Fruit fly (Drosophila melanogaster) whole organism, embryonic: ENCODE data around the gene heix.
A peak's percentile ranks its signal among the peaks of the same experiment; 100 is the strongest.

Experiments used
- Asciz ChIP-seq: fragments of 200-800 bp; sonication (Bioruptor generic); optimal IDR thresholded peaks from 2 replicates; lab custom pipeline; 2017; ENCODE audit warnings: missing biosample characterization, mild to moderate bottlenecking, missing genetic modification characterization, missing genetic modification reagents
- Atf3 ChIP-seq: fragments of 200-800 bp; sonication (Bioruptor generic); optimal IDR thresholded peaks from 3 replicates; lab custom pipeline; 2016; ENCODE audit warnings: missing biosample characterization, missing genetic modification characterization
- C15 ChIP-seq: fragments of 200-800 bp; sonication (Bioruptor generic); IDR thresholded peaks from 3 replicates; pipeline ENCODE4 v1.3.6; 2022; ENCODE audit warnings: missing biosample characterization, missing genetic modification characterization
- CG12769 ChIP-seq: fragments of 200-800 bp; sonication (Bioruptor generic); optimal IDR thresholded peaks from 2 replicates; lab custom pipeline; 2019; ENCODE audit warnings: missing biosample characterization, mild to moderate bottlenecking, missing genetic modification characterization, moderate library complexity
- CG12942 ChIP-seq: fragments of 200-800 bp; sonication (Bioruptor generic); optimal IDR thresholded peaks from 3 replicates; lab custom pipeline; 2016; ENCODE audit warnings: missing biosample characterization, missing genetic modification characterization
- CG1529 ChIP-seq: fragments of 200-800 bp; sonication (Bioruptor generic); optimal IDR thresholded peaks from 3 replicates; lab custom pipeline; 2018; ENCODE audit warnings: missing biosample characterization, missing genetic modification characterization
- CG2889 ChIP-seq: fragments of 200-800 bp; sonication (Bioruptor generic); IDR thresholded peaks from 3 replicates; pipeline ENCODE4 v1.3.6; 2022; ENCODE audit warnings: missing biosample characterization, missing genetic modification characterization
- CG32772 ChIP-seq: fragments of 200-800 bp; sonication (Bioruptor generic); IDR thresholded peaks from 2 replicates; pipeline ENCODE4 v1.3.6; 2022; ENCODE audit warnings: missing biosample characterization, missing genetic modification characterization
- CG3407 ChIP-seq: fragments of 200-800 bp; sonication (Bioruptor generic); optimal IDR thresholded peaks from 2 replicates; lab custom pipeline; 2018; ENCODE audit warnings: missing biosample characterization, mild to moderate bottlenecking, missing genetic modification characterization
- CG6791 ChIP-seq: fragments of 200-800 bp; sonication (Bioruptor generic); IDR thresholded peaks from 3 replicates; pipeline ENCODE4 v1.3.6; 2022; ENCODE audit warnings: missing biosample characterization, missing genetic modification characterization; ENCODE audit not compliant: partially characterized antibody
- CG7372 ChIP-seq: fragments of 200-800 bp; sonication (Bioruptor generic); IDR thresholded peaks from 2 replicates; pipeline ENCODE4 v1.3.6; 2022; ENCODE audit warnings: missing biosample characterization, missing genetic modification characterization
- Dfd ChIP-seq, 2 experiments: fragments of >200 bp; optimal IDR thresholded peaks; 2 replicates each; lab custom pipeline; 2017; ENCODE audit warnings: missing biosample characterization in 2 of 2, missing genetic modification characterization in 2 of 2
- Dp ChIP-seq: fragments of 200-800 bp; sonication (Bioruptor generic); optimal IDR thresholded peaks from 2 replicates; lab custom pipeline; 2018; ENCODE audit warnings: missing biosample characterization, mild to moderate bottlenecking, missing genetic modification characterization, moderate library complexity
- Ets97D ChIP-seq: fragments of 200-800 bp; sonication (Bioruptor generic); optimal IDR thresholded peaks from 3 replicates; lab custom pipeline; 2016; ENCODE audit warnings: missing biosample characterization, missing genetic modification characterization
- Fer3 ChIP-seq: fragments of 200-800 bp; sonication (Bioruptor generic); optimal IDR thresholded peaks from 2 replicates; lab custom pipeline; 2018; ENCODE audit warnings: missing biosample characterization, mild to moderate bottlenecking, missing genetic modification characterization, moderate library complexity
- Gug ChIP-seq: fragments of 200-800 bp; sonication (Bioruptor generic); IDR thresholded peaks from 4 replicates; pipeline ENCODE4 v1.3.6; 2022; ENCODE audit warnings: missing biosample characterization, missing genetic modification characterization
- MBD-R2 ChIP-seq: fragments of 200-800 bp; sonication (Bioruptor generic); IDR thresholded peaks from 2 replicates; pipeline ENCODE4 v1.3.6; 2022; ENCODE audit warnings: missing biosample characterization, missing genetic modification characterization
- NFAT ChIP-seq: fragments of 200-800 bp; sonication (Bioruptor generic); IDR thresholded peaks from 2 replicates; pipeline ENCODE4 v1.3.6; 2022; ENCODE audit warnings: missing biosample characterization, missing genetic modification characterization
- Nf-YA ChIP-seq: fragments of 200-800 bp; sonication (Bioruptor generic); IDR thresholded peaks from 2 replicates; pipeline ENCODE4 v1.3.6; 2022; ENCODE audit warnings: missing biosample characterization, missing genetic modification characterization
- NfI ChIP-seq: fragments of 200-800 bp; sonication (Bioruptor generic); optimal IDR thresholded peaks from 3 replicates; lab custom pipeline; 2018; ENCODE audit warnings: missing biosample characterization, mild to moderate bottlenecking, missing genetic modification characterization, moderate library complexity
- Pdp1 ChIP-seq, 2 experiments: fragments of 200-800 bp; sonication (Bioruptor generic); optimal IDR thresholded peaks; 3 replicates each; lab custom pipeline; 2016; ENCODE audit warnings: missing biosample characterization in 2 of 2, missing genetic modification characterization in 2 of 2, mild to moderate bottlenecking in 1 of 2, moderate library complexity in 1 of 2
- Ptx1 ChIP-seq: fragments of 200-800 bp; sonication (Bioruptor generic); IDR thresholded peaks from 2 replicates; pipeline ENCODE4 v1.3.6; 2022; ENCODE audit warnings: missing biosample characterization, missing genetic modification characterization
- Side ChIP-seq: fragments of 200-800 bp; sonication (Bioruptor generic); optimal IDR thresholded peaks from 2 replicates; lab custom pipeline; 2016; ENCODE audit warnings: missing biosample characterization, missing genetic modification characterization
- Stat92E ChIP-seq, 3 experiments: fragments of >200 bp in 2 of 3; fragments of 200-800 bp in 1 of 3; sonication (Bioruptor generic) in 1 of 3; optimal IDR thresholded peaks; 2 replicates each; lab custom pipeline; 2017 to 2019; ENCODE audit warnings: missing biosample characterization in 3 of 3, missing genetic modification characterization in 3 of 3, mild to moderate bottlenecking in 1 of 3, moderate library complexity in 1 of 3
- TFAM ChIP-seq: fragments of 200-800 bp; sonication (Bioruptor generic); optimal IDR thresholded peaks from 2 replicates; lab custom pipeline; 2017; ENCODE audit warnings: missing biosample characterization, missing genetic modification characterization, inconsistent platforms
- Taf1 ChIP-seq: fragments of 200-800 bp; sonication (Bioruptor generic); IDR thresholded peaks from 2 replicates; pipeline ENCODE4 v1.3.6; 2022; ENCODE audit warnings: missing biosample characterization, missing genetic modification characterization
- Tbp ChIP-seq: fragments of >200 bp; optimal IDR thresholded peaks from 2 replicates; lab custom pipeline; 2018; ENCODE audit warnings: missing biosample characterization, missing genetic modification characterization
- Usf ChIP-seq: fragments of 200-800 bp; sonication (Bioruptor generic); optimal IDR thresholded peaks from 2 replicates; lab custom pipeline; 2017; ENCODE audit warnings: missing genotype, missing biosample characterization, missing genetic modification characterization
- Xrp1 ChIP-seq: fragments of 200-800 bp; sonication (Bioruptor generic); IDR thresholded peaks from 2 replicates; pipeline ENCODE4 v1.3.6; 2022; ENCODE audit warnings: missing biosample characterization, missing genetic modification characterization
- ash1 ChIP-seq: fragments of 200-800 bp; sonication (Bioruptor generic); optimal IDR thresholded peaks from 2 replicates; lab custom pipeline; 2018; ENCODE audit warnings: missing biosample characterization, mild to moderate bottlenecking, missing genetic modification characterization
- az2 ChIP-seq: fragments of 200-800 bp; sonication (Bioruptor generic); optimal IDR thresholded peaks from 3 replicates; lab custom pipeline; 2016; ENCODE audit warnings: missing biosample characterization, missing genetic modification characterization
- cg ChIP-seq: fragments of 200-800 bp; sonication (Bioruptor generic); optimal IDR thresholded peaks from 3 replicates; lab custom pipeline; 2019; ENCODE audit warnings: missing biosample characterization, mild to moderate bottlenecking, missing genetic modification characterization, moderate library complexity
- disco-r ChIP-seq: fragments of 200-800 bp; sonication (Bioruptor generic); optimal IDR thresholded peaks from 2 replicates; lab custom pipeline; 2016; ENCODE audit warnings: missing biosample characterization, missing genetic modification characterization
- dpn ChIP-seq, 2 experiments: fragments of 200-800 bp; sonication (Bioruptor generic); optimal IDR thresholded peaks; 3 replicates each; lab custom pipeline; 2016; ENCODE audit warnings: missing biosample characterization in 2 of 2, missing genetic modification characterization in 2 of 2
- esg ChIP-seq: fragments of 200-800 bp; sonication (Bioruptor generic); conservative IDR thresholded peaks from 2 replicates; pipeline ENCODE4 v1.3.6; 2022; ENCODE audit warnings: missing biosample characterization, missing genetic modification characterization
- gce ChIP-seq: fragments of 200-800 bp; sonication (Bioruptor generic); IDR thresholded peaks from 3 replicates; pipeline ENCODE4 v1.3.6; 2022; ENCODE audit warnings: missing biosample characterization, missing genetic modification characterization
- kni ChIP-seq: fragments of 200-800 bp; sonication (Bioruptor generic); optimal IDR thresholded peaks from 3 replicates; lab custom pipeline; 2017; ENCODE audit warnings: mild to moderate bottlenecking, missing biosample characterization, missing genetic modification reagents, missing genetic modification characterization
- maf-S ChIP-seq: fragments of 200-800 bp; sonication (Bioruptor generic); optimal IDR thresholded peaks from 2 replicates; lab custom pipeline; 2016; ENCODE audit warnings: missing biosample characterization, missing genetic modification characterization
- nau ChIP-seq: fragments of 200-800 bp; sonication (Bioruptor generic); optimal IDR thresholded peaks from 3 replicates; lab custom pipeline; 2017; ENCODE audit warnings: missing biosample characterization, mild to moderate bottlenecking, missing genetic modification characterization, missing genetic modification reagents
- nerfin-2 ChIP-seq: fragments of 200-800 bp; sonication (Bioruptor generic); IDR thresholded peaks from 2 replicates; pipeline ENCODE4 v1.3.6; 2022; ENCODE audit warnings: missing biosample characterization, missing genetic modification characterization; ENCODE audit not compliant: partially characterized antibody
- peb ChIP-seq: fragments of 200-800 bp; sonication (Bioruptor generic); IDR thresholded peaks from 2 replicates; pipeline ENCODE4 v1.3.6; 2022; ENCODE audit warnings: missing biosample characterization, missing genetic modification characterization
- pita ChIP-seq: fragments of 200-800 bp; sonication (Bioruptor generic); optimal IDR thresholded peaks from 2 replicates; lab custom pipeline; 2017; ENCODE audit warnings: missing biosample characterization, mild to moderate bottlenecking, missing genetic modification characterization
- psq ChIP-seq: fragments of 200-800 bp; sonication (Bioruptor generic); optimal IDR thresholded peaks from 2 replicates; lab custom pipeline; 2017; ENCODE audit warnings: missing biosample characterization, missing genetic modification characterization
- sim ChIP-seq: fragments of 200-800 bp; sonication (Bioruptor generic); IDR thresholded peaks from 2 replicates; pipeline ENCODE4 v1.3.6; 2022; ENCODE audit warnings: missing biosample characterization, missing genetic modification characterization
- sob ChIP-seq: fragments of 200-800 bp; sonication (Bioruptor generic); IDR thresholded peaks from 2 replicates; pipeline ENCODE4 v1.3.6; 2022; ENCODE audit warnings: missing biosample characterization, missing genetic modification characterization
- tio ChIP-seq: fragments of 200-800 bp; sonication (Bioruptor generic); optimal IDR thresholded peaks from 2 replicates; lab custom pipeline; 2017; ENCODE audit warnings: missing biosample characterization, missing genetic modification characterization, inconsistent platforms
- tll ChIP-seq, 2 experiments: fragments of 200-800 bp in 1 of 2; fragments of >200 bp in 1 of 2; sonication (Bioruptor generic) in 1 of 2; optimal IDR thresholded peaks; 2 replicates each; lab custom pipeline; 2017 to 2019; ENCODE audit warnings: missing biosample characterization in 2 of 2, missing genetic modification characterization in 2 of 2, mild to moderate bottlenecking in 1 of 2, moderate library complexity in 1 of 2
- twi ChIP-seq: fragments of 200-800 bp; optimal IDR thresholded peaks from 2 replicates; lab custom pipeline; 2019; ENCODE audit warnings: missing biosample characterization, mild to moderate bottlenecking, missing genetic modification characterization, moderate library complexity
- zf30C ChIP-seq: fragments of 200-800 bp; sonication (Bioruptor generic); optimal IDR thresholded peaks from 3 replicates; lab custom pipeline; 2018; ENCODE audit warnings: missing biosample characterization, mild to moderate bottlenecking, missing genetic modification characterization

heix gene

dm6 chr2L:16317777-16318610 is 18.3 kb upstream of the heix start (continued):
- TF ChIP-seq NFAT (GFP tag; lab: Robert Waterston, UW) (0 out of 2 replicates have a peak, but pooled peaks have one; percentile 34), Taf1 (GFP tag; lab: Robert Waterston, UW) (no peak), Ptx1 (GFP tag; lab: Robert Waterston, UW) (no peak), Xrp1 (GFP tag; lab: Robert Waterston, UW) (peak; percentile 35; the same call in 1 of the 2 replicates), Gug (GFP tag; lab: Robert Waterston, UW) (no peak), Usf (no peak), twi (tag; lab: Kevin White, UChicago) (no peak), psq (GFP tag; lab: Kevin White, UChicago) (no peak), TFAM (GFP tag; lab: Kevin White, UChicago) (no peak), Ets97D (no peak), zf30C (no peak), Dfd (GFP tag; optimal IDR thresholded peaks at IDR 0.05; lab: Kevin White, UChicago) (no peak), Pdp1 (GFP tag; optimal IDR thresholded peaks at IDR 0.05; lab: Kevin White, UChicago) (peak; percentile 14 to 53), tio (peak; percentile 16), C15 (GFP tag; lab: Robert Waterston, UW) (no peak), Nf-YA (peak; percentile 36; the same call in 1 of the 2 replicates), Atf3 (GFP tag; lab: Kevin White, UChicago) (no peak), CG3407 (peak; percentile 61), az2 (GFP tag; lab: Kevin White, UChicago) (no peak), CG6791 (no peak), peb (GFP tag; lab: Robert Waterston, UW) (no peak), esg (GFP tag; lab: Robert Waterston, UW) (no peak), disco-r (GFP tag; lab: Kevin White, UChicago) (no peak), tll (GFP tag; optimal IDR thresholded peaks at IDR 0.05; lab: Kevin White, UChicago) (no peak), pita (GFP tag; lab: Kevin White, UChicago) (no peak), sim (GFP tag; lab: Robert Waterston, UW) (no peak), dpn (GFP tag; optimal IDR thresholded peaks at IDR 0.05; lab: Kevin White, UChicago) (peak; percentile 19 to 39), nau (peak; percentile 14), CG12769 (tag; lab: Kevin White, UChicago) (no peak), CG32772 (GFP tag; lab: Robert Waterston, UW) (no peak), CG2889 (GFP tag; lab: Robert Waterston, UW) (no peak), Stat92E (GFP tag; optimal IDR thresholded peaks at IDR 0.05; lab: Kevin White, UChicago) (no peak), CG7372 (GFP tag; lab: Robert Waterston, UW) (no peak), Side (peak; percentile 50), Dp (GFP tag; lab: Kevin White, UChicago) (no peak), Tbp (no peak), kni (peak; percentile 77), CG12942 (peak; percentile 22), CG1529 (GFP tag; lab: Kevin White, UChicago) (peak; percentile 41), ash1 (GFP tag; lab: Kevin White, UChicago) (no peak), sob (peak; percentile 38; the same call in 1 of the 2 replicates), cg (GFP tag; lab: Kevin White, UChicago) (no peak), MBD-R2 (GFP tag; lab: Robert Waterston, UW) (no peak; the same call in 1 of the 2 replicates), nerfin-2 (GFP tag; lab: Robert Waterston, UW) (no peak), NfI (GFP tag; lab: Kevin White, UChicago) (no peak), Fer3 (peak; percentile 43), Asciz (GFP tag; lab: Kevin White, UChicago) (peak; percentile 32), maf-S (GFP tag; lab: Kevin White, UChicago) (peak; percentile 12), gce (GFP tag; lab: Robert Waterston, UW) (no peak)
